Worm (Caenorhabditis elegans) whole organism, young adult: ENCODE results near the gene nhr-211.

Experiments
- D2030.7 ChIP-seq: fragments of 200-800 bp; sonication (Bioruptor generic); IDR thresholded peaks from 2 replicates; pipeline ENCODE4 v1.3.6; 2022; ENCODE audit warnings: missing genetic modification reagents, missing genetic modification characterization, missing compliant biosample characterization
- F23B12.7 ChIP-seq: sonication (generic microtip); optimal IDR thresholded peaks from 2 replicates; lab custom pipeline; 2017; ENCODE audit warnings: missing genetic modification characterization, mild to moderate bottlenecking, missing compliant biosample characterization, antibody characterized with exemption, moderate library complexity; ENCODE audit not compliant: insufficient read depth
- F39B2.1 ChIP-seq: fragments of 200-800 bp; sonication (Bioruptor generic); IDR thresholded peaks from 2 replicates; pipeline ENCODE4 v1.3.6; 2022; ENCODE audit warnings: missing genetic modification reagents, missing genetic modification characterization, missing compliant biosample characterization
- F49E8.2 ChIP-seq: sonication (generic microtip); optimal IDR thresholded peaks from 3 replicates; lab custom pipeline; 2017; ENCODE audit warnings: missing genetic modification characterization, mild to moderate bottlenecking, missing compliant biosample characterization, antibody characterized with exemption, moderate library complexity; ENCODE audit not compliant: insufficient read depth
- T07F8.4 ChIP-seq: sonication (generic microtip); optimal IDR thresholded peaks from 2 replicates; lab custom pipeline; 2016; ENCODE audit warnings: mild to moderate bottlenecking, missing genetic modification characterization, moderate library complexity, missing compliant biosample characterization
- ZK185.1 ChIP-seq: sonication (generic microtip); optimal IDR thresholded peaks from 2 replicates; lab custom pipeline; 2016; ENCODE audit warnings: mild to moderate bottlenecking, missing genetic modification characterization, missing compliant biosample characterization; ENCODE audit not compliant: poor library complexity, severe bottlenecking
- akir-1 ChIP-seq: fragments of 200-800 bp; sonication (Bioruptor generic); optimal IDR thresholded peaks from 2 replicates; lab custom pipeline; 2018; ENCODE audit warnings: mild to moderate bottlenecking, missing genetic modification characterization, moderate library complexity, missing compliant biosample characterization
- ama-1 ChIP-seq, 3 experiments: fragments of 150-350 bp in 1 of 3; sonication (generic microtip) in 2 of 3; optimal IDR thresholded peaks; 2 replicates each; lab custom pipeline; 2014 to 2018; ENCODE audit warnings: missing biosample characterization in 2 of 3, missing genetic modification characterization in 2 of 3, missing genetic modification reagents in 2 of 3
- atf-7 ChIP-seq: sonication (generic microtip); optimal IDR thresholded peaks from 2 replicates; lab custom pipeline; 2017; ENCODE audit warnings: mild to moderate bottlenecking, missing genetic modification characterization, missing compliant biosample characterization
- attf-5 ChIP-seq: fragments of 200-800 bp; sonication (Bioruptor generic); optimal IDR thresholded peaks from 2 replicates; lab custom pipeline; 2018; ENCODE audit warnings: mild to moderate bottlenecking, missing genetic modification characterization, missing compliant biosample characterization
- attf-6 ChIP-seq: fragments of 200-800 bp; sonication (Bioruptor generic); IDR thresholded peaks from 2 replicates; pipeline ENCODE4 v1.3.6; 2022; ENCODE audit warnings: missing genetic modification reagents, missing genetic modification characterization, missing compliant biosample characterization
- ceh-40 ChIP-seq: fragments of 200-800 bp; sonication (Bioruptor generic); IDR thresholded peaks from 2 replicates; pipeline ENCODE4 v1.3.6; 2022; ENCODE audit warnings: missing genetic modification characterization, missing compliant biosample characterization
- die-1 ChIP-seq: sonication (generic microtip); optimal IDR thresholded peaks from 2 replicates; lab custom pipeline; 2016; ENCODE audit warnings: missing genotype, mild to moderate bottlenecking, missing genetic modification characterization, missing compliant biosample characterization
- dox-1 ChIP-seq: fragments of 200-800 bp; sonication (Bioruptor generic); IDR thresholded peaks from 2 replicates; pipeline ENCODE4 v1.3.6; 2022; ENCODE audit warnings: missing genetic modification reagents, missing genetic modification characterization, missing compliant biosample characterization
- dpff-1 ChIP-seq: sonication (generic microtip); optimal IDR thresholded peaks from 2 replicates; lab custom pipeline; 2017; ENCODE audit warnings: mild to moderate bottlenecking, missing genetic modification characterization, missing compliant biosample characterization
- ets-4 ChIP-seq: fragments of 200-800 bp; sonication (Bioruptor generic); optimal IDR thresholded peaks from 2 replicates; lab custom pipeline; 2018; ENCODE audit warnings: mild to moderate bottlenecking, missing genetic modification characterization, missing compliant biosample characterization
- gei-17 ChIP-seq: fragments of 200-800 bp; sonication (Bioruptor generic); optimal IDR thresholded peaks from 2 replicates; lab custom pipeline; 2018; ENCODE audit warnings: mild to moderate bottlenecking, missing genetic modification characterization, missing compliant biosample characterization
- hmg-1.2 ChIP-seq: fragments of 200-800 bp; sonication (Bioruptor generic); IDR thresholded peaks from 2 replicates; pipeline ENCODE4 v1.3.6; 2022; ENCODE audit warnings: missing genetic modification reagents, missing genetic modification characterization, missing compliant biosample characterization
- lag-1 ChIP-seq: fragments of 200-800 bp; sonication (Bioruptor generic); IDR thresholded peaks from 2 replicates; pipeline ENCODE4 v1.3.6; 2022; ENCODE audit warnings: missing genetic modification reagents, missing genetic modification characterization, missing compliant biosample characterization
- let-526 ChIP-seq: fragments of 200-800 bp; sonication (Bioruptor generic); IDR thresholded peaks from 2 replicates; pipeline ENCODE4 v1.3.6; 2022; ENCODE audit warnings: missing genetic modification reagents, missing genetic modification characterization, missing compliant biosample characterization
- lin-54 ChIP-seq: fragments of 200-800 bp; sonication (Bioruptor generic); optimal IDR thresholded peaks from 2 replicates; lab custom pipeline; 2018; ENCODE audit warnings: mild to moderate bottlenecking, missing genetic modification characterization, missing compliant biosample characterization
- lsy-27 ChIP-seq: sonication (generic microtip); optimal IDR thresholded peaks from 2 replicates; lab custom pipeline; 2017; ENCODE audit warnings: missing genetic modification characterization, mild to moderate bottlenecking, missing compliant biosample characterization, antibody characterized with exemption, missing genotype, borderline replicate concordance; ENCODE audit not compliant: insufficient read depth
- madf-10 ChIP-seq: sonication (generic microtip); optimal IDR thresholded peaks from 2 replicates; lab custom pipeline; 2016; ENCODE audit warnings: mild to moderate bottlenecking, missing genetic modification characterization, missing compliant biosample characterization
- madf-3 ChIP-seq: fragments of 200-800 bp; sonication (Bioruptor generic); IDR thresholded peaks from 2 replicates; pipeline ENCODE4 v1.3.6; 2022; ENCODE audit warnings: missing genetic modification reagents, missing genetic modification characterization, missing compliant biosample characterization
- madf-8 ChIP-seq: fragments of 200-800 bp; sonication (Bioruptor generic); conservative IDR thresholded peaks from 2 replicates; pipeline ENCODE4 v1.3.6; 2022; ENCODE audit warnings: missing genetic modification reagents, missing genetic modification characterization, missing compliant biosample characterization
- mcd-1 ChIP-seq: fragments of 200-800 bp; sonication (Bioruptor generic); IDR thresholded peaks from 2 replicates; pipeline ENCODE4 v1.3.6; 2022; ENCODE audit warnings: missing genetic modification reagents, missing genetic modification characterization, missing compliant biosample characterization
- nfya-2 ChIP-seq: fragments of 200-800 bp; sonication (Bioruptor generic); IDR thresholded peaks from 2 replicates; pipeline ENCODE4 v1.3.6; 2022; ENCODE audit warnings: missing genetic modification reagents, missing genetic modification characterization, missing compliant biosample characterization
- nhr-80 ChIP-seq: sonication (generic microtip); optimal IDR thresholded peaks from 2 replicates; lab custom pipeline; 2016; ENCODE audit warnings: missing genetic modification characterization, missing compliant biosample characterization
- pha-4 ChIP-seq: fragments of 150-350 bp; sonication (generic microtip); optimal IDR thresholded peaks from 2 replicates; lab custom pipeline; 2014; ENCODE audit warnings: missing biosample characterization, missing genetic modification reagents, missing genetic modification characterization
- sdz-38 ChIP-seq: sonication (generic microtip); optimal IDR thresholded peaks from 2 replicates; lab custom pipeline; 2016; ENCODE audit warnings: missing genotype, missing genetic modification characterization, missing compliant biosample characterization
- snpc-1.1 ChIP-seq: sonication (generic microtip); optimal IDR thresholded peaks from 2 replicates; lab custom pipeline; 2017; ENCODE audit warnings: missing genetic modification characterization, mild to moderate bottlenecking, missing compliant biosample characterization, antibody characterized with exemption, moderate library complexity, missing genotype, missing genetic modification reagents; ENCODE audit not compliant: insufficient read depth
- snpc-4 ChIP-seq, 5 experiments: fragments of 150-350 bp in 1 of 5; sonication (generic microtip) in 4 of 5; optimal IDR thresholded peaks; 2 replicates each; lab custom pipeline; 2014 to 2018; ENCODE audit warnings: missing genetic modification characterization in 5 of 5, missing biosample characterization in 3 of 5, antibody characterized with exemption in 2 of 5, mild to moderate bottlenecking in 2 of 5, missing compliant biosample characterization in 2 of 5, missing genotype in 2 of 5, moderate library complexity in 2 of 5, missing genetic modification reagents in 1 of 5
- sptf-2 ChIP-seq: fragments of 200-800 bp; sonication (Bioruptor generic); optimal IDR thresholded peaks from 2 replicates; lab custom pipeline; 2018; ENCODE audit warnings: mild to moderate bottlenecking, missing genetic modification characterization, missing compliant biosample characterization
- tbp1 ChIP-seq: fragments of 200-800 bp; sonication (Bioruptor generic); optimal IDR thresholded peaks from 2 replicates; lab custom pipeline; 2018; ENCODE audit warnings: mild to moderate bottlenecking, missing genetic modification characterization, missing compliant biosample characterization
- tbx-9 ChIP-seq: sonication (generic microtip); optimal IDR thresholded peaks from 2 replicates; lab custom pipeline; 2016; ENCODE audit warnings: borderline replicate concordance, missing genetic modification characterization, inconsistent platforms, missing compliant biosample characterization
- tlf-1 ChIP-seq: fragments of 200-800 bp; sonication (Bioruptor generic); optimal IDR thresholded peaks from 2 replicates; lab custom pipeline; 2018; ENCODE audit warnings: mild to moderate bottlenecking, missing genetic modification characterization, missing compliant biosample characterization
- zfh-2 ChIP-seq: fragments of 200-800 bp; sonication (Bioruptor generic); conservative IDR thresholded peaks from 2 replicates; pipeline ENCODE4 v1.3.6; 2022; ENCODE audit warnings: missing genetic modification reagents, missing genetic modification characterization, missing compliant biosample characterization

Gene nhr-211

ce11 chrV:532046-532445 lies 45.3 kb downstream of the nhr-211 start, which contains the start of gene nhr-58:
nhr-58 (plus strand) TSS chrV:532259.
- 0 out of 2 replicates have a peak, but pooled peaks have one; percentile 14 for TF ChIP-seq ceh-40 (GFP tag; lab: Robert Waterston, UW)
- no peak for TF ChIP-seq akir-1 (GFP tag; lab: Kevin White, UChicago)
- TF ChIP-seq F49E8.2 (tag; lab: Kevin White, UChicago) = no peak
- TF ChIP-seq F39B2.1 (GFP tag; lab: Robert Waterston, UW) = no peak
- no peak for TF ChIP-seq madf-3
- TF ChIP-seq dox-1 = 0 out of 2 replicates have a peak, but pooled peaks have one; percentile 16
- no peak for TF ChIP-seq attf-6
- TF ChIP-seq mcd-1 (GFP tag; lab: Robert Waterston, UW) = no peak
- no peak for TF ChIP-seq tbx-9 (tag; lab: Kevin White, UChicago)
- TF ChIP-seq F23B12.7 (tag; lab: Kevin White, UChicago) = no peak
- TF ChIP-seq nhr-80 = peak; percentile 79
- peak; percentile 59 for TF ChIP-seq attf-5 (GFP tag; lab: Kevin White, UChicago)
- TF ChIP-seq ama-1 (optimal IDR thresholded peaks at IDR 0.05; lab: Kevin White, UChicago) = no peak
- no peak for TF ChIP-seq ama-1 (GFP tag; optimal IDR thresholded peaks at IDR 0.05; lab: Kevin White, UChicago)
- TF ChIP-seq lin-54 (GFP tag; lab: Kevin White, UChicago) = no peak
- peak; percentile 1 for TF ChIP-seq tbp1 (GFP tag; lab: Kevin White, UChicago)
- no peak for TF ChIP-seq die-1
- TF ChIP-seq hmg-1.2 (GFP tag; lab: Robert Waterston, UW) = peak; percentile 37; the same call in 1 of the 2 replicates
- TF ChIP-seq pha-4 (tag; lab: Kevin White, UChicago) = peak; percentile 87
- no peak for TF ChIP-seq zfh-2 (GFP tag; lab: Robert Waterston, UW)
- TF ChIP-seq snpc-4 (GFP tag; optimal IDR thresholded peaks at IDR 0.05; lab: Kevin White, UChicago) = no peak
- peak in 1 of 4 experiments; percentile 6 for TF ChIP-seq snpc-4 (tag; optimal IDR thresholded peaks at IDR 0.05; lab: Kevin White, UChicago)
- TF ChIP-seq atf-7 (tag; lab: Kevin White, UChicago) = peak; percentile 36
- TF ChIP-seq ets-4 (GFP tag; lab: Kevin White, UChicago) = no peak
- no peak for TF ChIP-seq D2030.7 (GFP tag; lab: Robert Waterston, UW)
- TF ChIP-seq lag-1 (GFP tag; lab: Robert Waterston, UW) = no peak
- peak; percentile 15 for TF ChIP-seq ZK185.1 (tag; lab: Kevin White, UChicago)

- TF ChIP-seq let-526 (GFP tag; lab: Robert Waterston, UW) (no peak), hmg-1.2 (GFP tag; lab: Robert Waterston, UW) (peak; percentile 66; the same call in 1 of the 2 replicates), sptf-2 (GFP tag; lab: Kevin White, UChicago) (no peak), tlf-1 (GFP tag; lab: Kevin White, UChicago) (no peak), madf-10 (tag; lab: Kevin White, UChicago) (no peak), T07F8.4 (tag; lab: Kevin White, UChicago) (no peak), F23B12.7 (tag; lab: Kevin White, UChicago) (no peak), nfya-2 (GFP tag; lab: Robert Waterston, UW) (no peak), nhr-80 (peak; percentile 47), lsy-27 (no peak), F39B2.1 (GFP tag; lab: Robert Waterston, UW) (no peak), attf-5 (GFP tag; lab: Kevin White, UChicago) (peak; percentile 30), dpff-1 (no peak)
- TF ChIP-seq, all 124 proteins: peak for 3
Observed at ce11 chrV:534176-534575, 47.4 kb downstream of the nhr-211 start, which contains the start of gene nhr-132. nhr-132 (plus strand) TSS chrV:534446.

ce11 chrV:536571-536970 lies 49.8 kb downstream of the nhr-211 start, which contains the start of gene C14C6.5:
C14C6.5 (plus strand) TSS chrV:536628.
- TF ChIP-seq snpc-1.1 (tag; lab: Kevin White, UChicago) = no peak
- no peak for TF ChIP-seq gei-17 (GFP tag; lab: Kevin White, UChicago)
- TF ChIP-seq madf-10 (tag; lab: Kevin White, UChicago) = no peak
- no peak for TF ChIP-seq sdz-38 (tag; lab: Kevin White, UChicago)
- no peak for TF ChIP-seq madf-8 (GFP tag; lab: Robert Waterston, UW)
